Fruit fly (Drosophila melanogaster): ENCODE results near the gene Irk1.

The Irk1 gene

DNA sequence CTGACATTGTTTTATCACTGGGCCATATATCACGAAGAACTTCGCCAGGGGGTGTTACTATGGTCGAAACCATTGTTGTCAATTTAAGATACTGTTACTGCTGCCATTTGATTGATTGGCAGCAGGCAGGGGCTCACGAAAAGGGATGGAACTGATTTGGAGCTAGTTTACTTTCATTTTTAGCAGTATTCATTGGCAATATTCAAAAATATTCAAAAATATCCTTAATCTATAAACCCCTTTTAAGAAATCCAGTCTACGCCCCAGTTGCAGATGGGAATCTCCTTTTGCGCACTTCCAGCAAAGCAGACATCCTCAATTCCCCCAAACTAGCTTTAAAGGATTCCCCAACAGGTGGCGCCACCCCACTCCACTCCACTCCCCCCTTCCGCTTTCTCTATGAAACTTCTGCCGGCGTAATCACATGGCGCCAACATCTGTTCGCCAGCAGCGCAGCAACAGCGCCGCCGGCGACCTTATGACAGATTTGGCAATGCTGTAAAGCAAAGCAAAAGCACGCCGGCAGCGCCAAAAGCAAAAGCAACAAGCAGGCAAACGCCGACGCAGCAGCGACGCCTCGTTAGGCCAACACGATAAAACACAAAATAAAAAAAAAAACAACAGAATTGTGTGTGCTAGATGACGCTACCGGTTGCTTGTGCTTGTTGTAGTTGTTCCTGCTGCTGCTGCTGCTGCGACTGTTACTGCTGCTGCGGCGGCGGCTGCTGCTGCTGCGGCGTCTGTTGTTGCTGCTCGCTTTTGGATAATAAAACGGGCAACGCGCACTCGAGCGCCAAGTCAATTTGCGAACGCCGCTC, at the start of gene Irk1:
TSS of gene Irk1 (plus strand) at position 811 of the 818 bp plus-strand sequence.
- peak; percentile 17 for TF ChIP-seq noc (tag; optimal IDR thresholded peaks at IDR 0.05)

DNA sequence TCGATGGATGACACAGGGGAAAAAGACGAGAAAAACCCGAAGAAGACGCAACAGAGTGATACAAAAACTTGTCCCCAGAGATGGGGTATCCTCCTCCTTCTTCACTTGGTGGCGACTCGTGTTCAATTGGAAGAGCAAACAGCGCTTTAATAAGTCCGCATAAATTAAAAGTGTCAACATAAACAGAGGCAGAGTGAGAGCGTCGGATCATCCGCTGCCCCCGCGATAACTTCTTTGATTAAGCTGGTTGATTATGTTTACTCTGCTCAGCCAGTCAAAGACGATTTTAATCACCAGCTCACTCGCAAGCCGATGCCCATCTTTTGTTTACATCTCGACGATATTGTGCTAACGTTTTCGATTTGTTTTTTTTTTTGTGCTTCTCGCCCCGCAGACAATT, 48.2 kb upstream of the Irk1 start:
- peak; percentile 3 for TF ChIP-seq noc (tag; optimal IDR thresholded peaks at IDR 0.05)

DNA sequence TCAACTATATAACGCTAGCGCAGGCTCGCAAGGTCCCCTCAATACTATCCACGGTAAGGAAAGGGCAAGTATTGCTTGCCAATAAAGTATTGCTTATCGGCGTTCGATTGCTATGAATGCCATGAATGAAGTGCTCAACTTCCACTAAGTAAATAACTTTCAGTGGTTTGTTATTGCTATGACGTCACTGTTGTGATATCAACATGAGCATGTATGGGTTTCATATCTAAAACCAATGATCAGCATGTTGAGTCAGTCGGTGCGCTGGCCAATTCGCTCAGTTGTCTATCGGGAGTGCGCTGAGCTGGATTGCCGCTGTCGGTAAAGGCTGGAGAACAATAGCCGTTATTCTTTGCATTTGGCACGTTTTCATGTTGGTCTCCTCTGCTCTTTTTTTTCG, 47.2 kb upstream of the Irk1 start:
- TF ChIP-seq noc (tag; optimal IDR thresholded peaks at IDR 0.05): no peak

DNA sequence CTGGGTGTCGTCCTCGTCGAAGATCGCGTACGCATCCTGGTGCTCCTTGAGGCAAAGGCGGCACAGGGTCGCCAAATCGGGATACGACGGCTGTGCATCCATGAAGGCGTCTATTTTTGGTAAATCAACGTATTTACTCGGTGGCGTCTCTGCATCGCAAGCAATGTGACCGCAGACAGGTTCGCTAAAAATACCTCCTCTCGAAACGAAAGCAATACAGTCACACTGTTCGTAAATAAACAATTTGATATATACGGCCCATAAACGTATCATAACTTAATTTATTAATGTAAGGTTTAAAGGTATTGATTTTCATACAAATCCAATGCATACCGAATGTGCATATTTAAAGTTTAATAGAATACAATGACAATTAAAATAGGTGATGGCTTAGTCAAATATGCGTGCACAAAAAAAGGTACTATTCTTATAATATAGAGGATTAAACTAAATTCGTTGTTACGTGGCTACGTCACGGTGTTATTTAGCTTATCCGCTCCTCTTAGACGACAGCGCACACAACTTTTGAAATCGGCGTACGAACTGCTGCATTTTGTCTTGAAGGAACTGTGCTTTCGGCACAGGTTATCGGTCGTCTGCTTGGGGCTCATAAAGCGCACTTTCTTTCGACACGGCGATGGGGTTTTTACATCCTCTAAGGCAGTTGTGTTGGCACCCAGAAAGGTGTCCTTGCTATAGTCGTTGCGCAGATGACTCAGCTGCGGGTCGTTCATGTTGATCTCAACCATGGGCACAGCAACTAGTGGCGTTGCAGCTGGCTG, 41.7 kb upstream of the Irk1 start, which contains the start of gene CG31365:
TSS of gene CG31365 (minus strand) at position 182 of the 782 bp plus-strand sequence.
- TF ChIP-seq noc (tag; optimal IDR thresholded peaks at IDR 0.05): no peak

DNA sequence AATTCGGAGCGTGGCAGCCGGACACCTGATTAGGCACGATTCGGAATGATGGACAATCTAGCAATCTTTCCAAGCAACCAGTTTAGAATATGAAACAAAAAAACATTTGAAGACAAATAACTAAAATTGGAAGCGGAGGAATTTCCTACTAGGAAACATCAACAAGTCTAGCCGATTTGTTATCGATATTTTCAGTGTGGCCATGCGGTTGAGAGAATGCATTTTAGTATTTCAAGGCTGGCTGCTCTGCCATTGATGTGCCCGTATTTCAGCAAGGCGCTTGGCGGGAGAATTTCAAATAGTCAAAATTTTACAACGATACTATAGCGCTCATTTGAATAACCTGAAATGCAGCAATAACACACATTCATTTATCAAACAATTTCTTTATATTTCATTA, 40.3 kb upstream of the Irk1 start, which contains the start of gene CG31457:
TSS of gene CG31457 (minus strand) at position 186 of the 400 bp plus-strand sequence.
- no peak for TF ChIP-seq noc (tag; optimal IDR thresholded peaks at IDR 0.05)

DNA sequence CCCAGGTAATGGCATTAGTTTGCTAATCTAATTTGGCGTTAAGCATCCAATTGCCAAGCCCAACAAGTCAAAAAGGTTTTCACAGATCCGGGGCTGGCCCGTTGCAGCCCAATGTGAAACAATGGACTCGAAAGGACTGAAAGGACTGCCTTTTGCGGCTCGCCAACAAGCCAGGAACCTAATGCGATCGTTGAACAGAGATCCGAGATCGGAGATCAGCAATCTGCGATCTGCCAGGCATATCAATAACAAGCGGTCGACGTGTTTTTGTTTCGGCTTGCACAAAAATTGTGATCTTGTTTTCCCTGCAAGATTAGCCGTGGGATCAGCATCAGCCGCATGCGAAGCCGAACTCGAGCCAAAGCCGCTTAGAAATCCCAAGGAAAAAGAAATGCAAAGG, 38.5 kb upstream of the Irk1 start:
- no peak for TF ChIP-seq noc (tag; optimal IDR thresholded peaks at IDR 0.05)

DNA sequence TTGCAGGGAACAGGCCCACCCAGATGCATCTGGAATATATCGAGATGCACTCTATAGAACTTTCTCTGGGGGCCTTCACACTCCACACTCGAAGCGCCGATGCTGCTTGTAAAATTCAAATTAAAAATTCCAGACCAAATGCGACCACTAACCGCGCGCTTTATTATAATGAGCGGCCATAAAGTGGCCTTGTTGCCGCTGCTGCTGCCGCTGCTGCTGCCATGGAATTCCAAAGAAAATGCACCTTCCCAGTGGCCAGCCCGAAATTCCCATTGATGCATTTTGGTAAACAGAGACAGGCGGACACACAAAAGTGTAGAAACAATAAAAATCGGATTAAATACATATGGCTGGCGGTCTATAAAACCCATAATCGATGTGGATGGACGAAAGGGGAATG, 37.9 kb upstream of the Irk1 start:
- TF ChIP-seq noc (tag; optimal IDR thresholded peaks at IDR 0.05): no peak

DNA sequence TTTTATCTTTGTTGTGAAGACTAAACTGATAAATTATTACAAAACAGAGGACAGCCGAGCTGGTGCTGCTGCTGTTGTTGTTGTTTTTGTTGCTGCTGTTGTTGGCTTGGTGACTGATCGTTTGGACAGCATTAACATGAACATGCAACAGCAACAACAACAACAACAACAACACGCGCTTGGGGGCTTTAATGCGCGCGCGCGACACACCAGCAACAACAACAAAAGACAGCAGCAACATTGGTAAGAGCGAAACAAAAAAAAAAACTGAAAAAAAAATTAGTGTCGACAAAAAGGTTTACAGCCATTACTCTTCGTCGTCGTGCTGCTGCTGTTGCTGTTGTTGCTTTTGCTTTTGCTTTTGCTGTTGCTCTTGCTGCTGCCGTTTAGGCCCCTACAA, 37.2 kb upstream of the Irk1 start:
- no peak for TF ChIP-seq noc (tag; optimal IDR thresholded peaks at IDR 0.05)

DNA sequence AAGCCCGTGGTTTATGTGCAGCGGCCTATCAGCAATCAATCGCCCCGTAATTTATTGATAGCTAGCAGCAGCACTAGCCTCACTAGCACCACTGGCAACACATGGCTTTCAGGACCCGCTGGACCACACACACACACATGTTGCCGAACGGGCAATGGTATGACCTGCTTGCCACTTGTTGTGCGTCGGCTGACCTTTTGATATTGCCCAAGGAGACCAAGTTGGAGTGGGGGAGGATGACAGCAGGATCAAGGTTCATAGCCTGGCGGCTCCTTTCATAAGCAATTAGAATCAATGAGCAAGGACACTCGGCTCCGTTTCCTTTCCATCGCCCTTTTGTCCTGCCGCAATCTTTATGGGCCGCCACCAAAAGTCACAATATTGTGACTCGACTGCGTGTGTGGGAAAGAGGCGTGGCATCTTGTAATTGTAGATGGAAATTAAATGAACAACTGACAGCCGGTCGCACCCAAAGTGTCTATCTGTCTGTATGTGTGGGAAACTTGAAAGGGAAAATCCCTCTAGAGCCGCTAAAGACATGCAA, 36.7 kb upstream of the Irk1 start:
- no peak for TF ChIP-seq noc (tag; optimal IDR thresholded peaks at IDR 0.05)

DNA sequence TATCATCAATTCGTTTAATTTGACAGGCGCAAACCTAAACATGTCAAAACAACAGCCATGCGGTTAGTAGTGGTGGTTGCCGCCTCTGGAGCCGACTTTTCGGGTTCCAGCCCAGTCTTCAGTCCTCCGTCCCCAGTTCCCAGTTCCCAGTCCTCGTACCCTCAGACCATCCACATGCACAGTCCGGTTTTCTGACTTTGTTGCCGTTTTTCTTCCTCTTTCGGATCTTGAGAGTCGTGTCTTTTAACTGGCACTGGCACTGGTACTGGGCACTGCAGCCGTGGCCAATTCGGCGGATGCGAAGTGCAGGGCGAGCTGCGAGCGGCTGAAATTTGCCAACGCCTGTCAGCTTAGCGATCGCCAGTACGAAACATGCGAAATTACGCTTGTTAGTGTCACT, 35.8 kb upstream of the Irk1 start:
- no peak for TF ChIP-seq noc (tag; optimal IDR thresholded peaks at IDR 0.05)

DNA sequence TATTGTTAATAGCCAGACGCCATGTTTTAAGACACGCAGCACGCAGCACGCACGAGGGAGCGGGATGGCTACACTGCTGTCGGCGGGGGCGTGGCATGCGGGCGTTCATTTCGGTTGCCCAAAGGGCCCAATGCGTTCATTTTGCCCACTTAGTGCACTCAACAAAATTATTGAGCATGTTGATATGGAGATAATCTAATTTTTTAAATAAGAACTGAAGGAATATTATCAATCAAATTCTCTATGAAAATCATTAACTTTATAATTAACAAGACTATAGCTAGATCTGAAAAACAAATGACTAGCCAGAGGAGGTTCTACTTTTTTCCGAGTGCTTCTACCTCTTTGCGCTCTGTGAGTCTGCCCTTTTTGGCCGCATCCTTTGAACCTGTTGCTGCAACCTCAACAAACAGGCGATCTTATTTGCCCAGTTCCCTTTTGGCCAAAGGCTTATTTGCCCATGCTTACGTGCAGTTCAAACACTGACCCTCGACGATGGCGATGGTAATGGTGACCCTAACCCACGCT, 34.8 kb upstream of the Irk1 start:
- TF ChIP-seq noc (tag; optimal IDR thresholded peaks at IDR 0.05): no peak

DNA sequence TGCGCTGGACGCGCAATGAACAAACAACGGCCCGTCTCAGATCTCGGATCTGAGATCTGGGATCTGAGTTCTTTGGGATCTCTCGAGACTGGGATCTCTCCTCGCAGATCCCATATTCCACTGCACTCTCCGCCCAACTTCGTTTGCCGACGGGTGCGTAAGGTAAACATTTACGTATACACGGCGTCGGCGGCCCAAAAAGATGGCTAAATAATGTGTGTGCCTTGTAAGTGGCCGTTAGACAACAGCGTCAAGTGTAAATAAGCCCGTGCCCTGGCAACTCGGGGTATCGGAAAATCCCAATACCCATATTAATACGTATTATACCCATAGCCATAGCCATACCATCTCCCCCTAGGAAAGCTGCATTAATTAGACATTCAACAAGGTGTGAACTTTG, 33.4 kb upstream of the Irk1 start:
- no peak for TF ChIP-seq noc (tag; optimal IDR thresholded peaks at IDR 0.05)

DNA sequence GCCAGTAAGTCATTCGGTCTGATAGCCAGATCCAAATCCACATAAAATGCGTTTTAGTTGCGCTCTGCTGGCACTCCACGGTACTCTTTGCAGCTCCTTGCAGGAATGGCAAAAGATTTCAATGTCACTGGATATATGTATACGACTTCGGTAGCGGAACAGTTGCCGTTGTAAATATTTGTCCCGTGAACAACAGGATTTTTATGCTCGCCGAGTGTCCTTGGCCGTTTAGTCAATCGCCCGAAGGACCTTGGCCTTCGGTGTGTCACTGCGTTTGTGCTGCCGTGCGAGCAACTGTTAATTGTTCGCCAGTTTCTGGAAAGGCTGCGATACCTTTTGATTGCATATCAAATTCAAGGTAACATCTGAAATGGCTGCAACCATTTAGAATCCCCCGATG, 29.7 kb upstream of the Irk1 start:
- TF ChIP-seq noc (tag; optimal IDR thresholded peaks at IDR 0.05): no peak

DNA sequence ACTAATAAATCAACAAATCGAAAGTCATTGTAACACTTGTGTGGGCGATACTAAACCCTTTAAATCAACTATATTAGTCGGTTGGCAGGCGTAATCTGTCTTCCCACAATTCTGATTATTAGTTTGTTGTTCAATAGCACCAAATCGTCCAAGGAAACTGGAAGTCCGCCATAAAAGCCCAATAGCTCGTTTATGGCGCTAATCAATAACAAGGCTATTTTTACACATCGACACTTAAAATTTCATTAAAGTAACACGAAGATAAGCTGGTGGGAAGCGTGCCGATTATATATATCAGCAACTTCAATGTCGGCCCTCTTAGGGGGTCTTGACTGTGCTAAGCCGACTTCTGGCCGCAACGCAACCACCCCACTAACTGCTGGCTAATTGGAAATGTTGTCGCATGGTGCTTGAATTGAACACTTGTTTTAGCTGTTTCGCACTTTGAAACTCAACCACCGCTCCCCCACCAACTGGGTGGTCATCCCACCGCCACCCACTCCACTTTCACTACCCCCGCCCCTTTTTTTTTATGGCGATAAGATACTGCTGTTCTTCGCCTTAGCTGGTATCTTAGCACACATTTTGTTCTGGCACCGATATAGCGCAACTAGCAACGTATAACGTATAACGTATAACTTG, 29.0 kb upstream of the Irk1 start:
- no peak for TF ChIP-seq noc (tag; optimal IDR thresholded peaks at IDR 0.05)

DNA sequence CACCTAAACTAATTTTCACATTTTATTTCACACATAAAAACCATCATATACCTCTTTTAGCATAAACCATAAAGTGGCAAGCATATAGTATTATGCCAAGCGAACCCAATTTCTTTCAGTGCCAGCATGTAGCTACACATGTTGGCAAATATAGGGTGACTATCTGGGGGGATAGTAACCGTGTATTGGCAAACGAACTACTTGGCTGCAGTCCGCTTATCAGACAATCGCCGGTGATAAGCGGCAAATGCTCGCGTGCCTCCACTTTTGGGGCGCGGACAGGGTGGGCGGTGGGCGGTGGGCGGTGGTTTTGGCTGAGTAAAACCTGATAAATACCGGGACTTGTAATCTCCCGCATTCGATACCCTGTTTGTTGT, 28.5 kb upstream of the Irk1 start:
- TF ChIP-seq noc (tag; optimal IDR thresholded peaks at IDR 0.05): peak; percentile 53

DNA sequence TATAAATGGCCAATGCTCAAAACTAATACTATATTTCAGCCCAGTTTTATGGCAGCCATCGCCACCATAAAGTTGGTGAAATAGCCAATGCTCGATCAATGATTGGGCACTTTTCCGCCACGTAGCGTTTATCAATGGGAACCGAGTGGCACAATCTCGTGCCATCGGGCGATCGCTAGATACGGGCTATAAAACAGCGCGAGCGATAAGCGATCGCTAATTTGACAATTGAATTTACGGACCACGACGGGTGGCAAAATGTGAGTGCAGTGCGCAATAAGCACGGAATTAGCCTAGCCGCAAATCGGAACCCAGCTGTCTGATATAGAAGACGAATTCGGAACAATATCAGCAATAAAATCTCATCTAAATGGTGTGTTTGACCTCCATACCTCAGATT, 27.8 kb upstream of the Irk1 start:
- TF ChIP-seq noc (tag; optimal IDR thresholded peaks at IDR 0.05): peak; percentile 34
